Worm (Caenorhabditis elegans) whole organism, L2 larva: ENCODE results near the gene Y41D4A.6.

Source experiments
- C34F6.9 ChIP-seq: fragments of 150-350 bp; optimal IDR thresholded peaks from 2 replicates; lab custom pipeline; 2014; ENCODE audit warnings: missing biosample characterization, missing genetic modification characterization
- F13H6.1 ChIP-seq: sonication (generic microtip); optimal IDR thresholded peaks from 2 replicates; lab custom pipeline; 2016; ENCODE audit warnings: missing genetic modification characterization, missing compliant biosample characterization
- R02D3.7 ChIP-seq: fragments of 150-350 bp; optimal IDR thresholded peaks from 2 replicates; lab custom pipeline; 2014; ENCODE audit warnings: missing biosample characterization, missing genetic modification characterization
- alr-1 ChIP-seq: fragments of 150-350 bp; optimal IDR thresholded peaks from 2 replicates; lab custom pipeline; 2014; ENCODE audit warnings: missing biosample characterization, missing genetic modification characterization
- aly-2 ChIP-seq: fragments of 150-350 bp; optimal IDR thresholded peaks from 2 replicates; lab custom pipeline; 2014; ENCODE audit warnings: missing biosample characterization, missing genetic modification characterization
- blmp-1 ChIP-seq: sonication (generic microtip); optimal IDR thresholded peaks from 2 replicates; lab custom pipeline; 2017; ENCODE audit warnings: missing genetic modification characterization, mild to moderate bottlenecking, missing compliant biosample characterization, antibody characterized with exemption, moderate library complexity; ENCODE audit not compliant: insufficient read depth
- ceh-16 ChIP-seq: fragments of 150-350 bp; optimal IDR thresholded peaks from 2 replicates; lab custom pipeline; 2014; ENCODE audit warnings: missing biosample characterization, missing genetic modification characterization
- crh-2 ChIP-seq: sonication (generic microtip); optimal IDR thresholded peaks from 2 replicates; lab custom pipeline; 2017; ENCODE audit warnings: missing biosample characterization, missing genetic modification characterization
- dmd-4 ChIP-seq: sonication (generic microtip); optimal IDR thresholded peaks from 2 replicates; lab custom pipeline; 2017; ENCODE audit warnings: missing biosample characterization, missing genetic modification characterization
- egl-27 ChIP-seq: sonication (generic microtip); optimal IDR thresholded peaks from 3 replicates; lab custom pipeline; 2017; ENCODE audit warnings: missing biosample characterization, missing genetic modification reagents, missing genetic modification characterization
- elt-1 ChIP-seq: fragments of 150-350 bp; optimal IDR thresholded peaks from 2 replicates; lab custom pipeline; 2014; ENCODE audit warnings: missing biosample characterization, missing genetic modification characterization
- elt-3 ChIP-seq: sonication (generic microtip); optimal IDR thresholded peaks from 2 replicates; lab custom pipeline; 2017; ENCODE audit warnings: missing biosample characterization, missing genetic modification characterization
- fos-1 ChIP-seq: fragments of 150-350 bp; optimal IDR thresholded peaks from 2 replicates; lab custom pipeline; 2014; ENCODE audit warnings: missing biosample characterization, missing genetic modification characterization
- gmeb-1 ChIP-seq: fragments of 150-350 bp; optimal IDR thresholded peaks from 2 replicates; lab custom pipeline; 2014; ENCODE audit warnings: missing biosample characterization, missing genetic modification characterization
- lin-11 ChIP-seq: fragments of 150-350 bp; sonication (generic microtip); optimal IDR thresholded peaks from 2 replicates; lab custom pipeline; 2014; ENCODE audit warnings: missing biosample characterization, missing genetic modification characterization, inconsistent platforms, mixed read lengths
- lin-13 ChIP-seq: fragments of 150-350 bp; optimal IDR thresholded peaks from 2 replicates; lab custom pipeline; 2014; ENCODE audit warnings: missing biosample characterization, missing genetic modification reagents, missing genetic modification characterization
- lin-39 ChIP-seq: fragments of 150-350 bp; optimal IDR thresholded peaks from 2 replicates; lab custom pipeline; 2014; ENCODE audit warnings: missing biosample characterization, missing genetic modification reagents, missing genetic modification characterization
- lsy-2 ChIP-seq, 2 experiments: fragments of 150-350 bp in 1 of 2; sonication (generic microtip) in 1 of 2; optimal IDR thresholded peaks; 2 replicates each; lab custom pipeline; 2014 to 2017; ENCODE audit warnings: missing biosample characterization in 2 of 2, missing genetic modification characterization in 2 of 2
- mdl-1 ChIP-seq, 2 experiments: fragments of 150-350 bp in 1 of 2; sonication (generic microtip) in 1 of 2; optimal IDR thresholded peaks; 2 replicates each; lab custom pipeline; 2017; ENCODE audit warnings: missing biosample characterization in 2 of 2, missing genetic modification characterization in 2 of 2
- nhr-11 ChIP-seq: fragments of 150-350 bp; optimal IDR thresholded peaks from 2 replicates; lab custom pipeline; 2014; ENCODE audit warnings: missing biosample characterization, missing genetic modification characterization
- nhr-129 ChIP-seq: fragments of 150-350 bp; optimal IDR thresholded peaks from 2 replicates; lab custom pipeline; 2014; ENCODE audit warnings: missing biosample characterization, missing genetic modification characterization
- nhr-21 ChIP-seq: fragments of 150-350 bp; optimal IDR thresholded peaks from 2 replicates; lab custom pipeline; 2014; ENCODE audit warnings: missing biosample characterization, missing genetic modification characterization
- nhr-237 ChIP-seq: fragments of 150-350 bp; optimal IDR thresholded peaks from 2 replicates; lab custom pipeline; 2014; ENCODE audit warnings: missing biosample characterization, missing genetic modification characterization
- nhr-25 ChIP-seq: fragments of 150-350 bp; sonication (generic microtip); optimal IDR thresholded peaks from 3 replicates; lab custom pipeline; 2014; ENCODE audit warnings: missing biosample characterization, missing genetic modification characterization
- nhr-6 ChIP-seq: fragments of 150-350 bp; optimal IDR thresholded peaks from 2 replicates; lab custom pipeline; 2014; ENCODE audit warnings: missing biosample characterization, missing genetic modification characterization
- peb-1 ChIP-seq: fragments of 150-350 bp; optimal IDR thresholded peaks from 2 replicates; lab custom pipeline; 2014; ENCODE audit warnings: missing biosample characterization, missing genetic modification characterization
- skn-1 ChIP-seq: sonication (generic microtip); optimal IDR thresholded peaks from 2 replicates; lab custom pipeline; 2017; ENCODE audit warnings: missing biosample characterization, missing genetic modification characterization
- sma-3 ChIP-seq: sonication (generic microtip); optimal IDR thresholded peaks from 2 replicates; lab custom pipeline; 2016; ENCODE audit warnings: missing genetic modification reagents, missing genetic modification characterization, missing compliant biosample characterization
- sma-9 ChIP-seq, 2 experiments: fragments of 150-350 bp in 1 of 2; sonication (generic microtip) in 1 of 2; optimal IDR thresholded peaks; 2 replicates each; lab custom pipeline; 2014 to 2016; ENCODE audit warnings: missing genetic modification characterization in 2 of 2, mild to moderate bottlenecking in 1 of 2, missing biosample characterization in 1 of 2, missing compliant biosample characterization in 1 of 2, missing genetic modification reagents in 1 of 2, moderate library complexity in 1 of 2
- unc-39 ChIP-seq: fragments of 150-350 bp; optimal IDR thresholded peaks from 2 replicates; lab custom pipeline; 2014; ENCODE audit warnings: missing biosample characterization, missing genetic modification characterization
- unc-55 ChIP-seq: fragments of 150-350 bp; sonication (generic microtip); optimal IDR thresholded peaks from 3 replicates; lab custom pipeline; 2014; ENCODE audit warnings: missing biosample characterization, missing genetic modification reagents, missing genetic modification characterization
- unc-62 ChIP-seq: fragments of 150-350 bp; optimal IDR thresholded peaks from 2 replicates; lab custom pipeline; 2014; ENCODE audit warnings: missing biosample characterization, missing genetic modification reagents, missing genetic modification characterization
- ztf-11 ChIP-seq: sonication (generic microtip); optimal IDR thresholded peaks from 2 replicates; lab custom pipeline; 2017; ENCODE audit warnings: missing biosample characterization, missing genetic modification characterization
- ztf-4 ChIP-seq: fragments of 150-350 bp; optimal IDR thresholded peaks from 2 replicates; lab custom pipeline; 2014; ENCODE audit warnings: missing biosample characterization, missing genetic modification characterization

Y41D4A.6 gene

ce11 chrIV:1739366-1740104 lies 5.8 kb downstream of the Y41D4A.6 start:
- no peak for TF ChIP-seq egl-27
- no peak for TF ChIP-seq skn-1 (tag; lab: Kevin White, UChicago)
- TF ChIP-seq peb-1 (tag; lab: Kevin White, UChicago), result no peak
- TF ChIP-seq blmp-1, result no peak
- TF ChIP-seq sma-3 (GFP tag; lab: Kevin White, UChicago), result no peak
- no peak for TF ChIP-seq nhr-129 (tag; lab: Kevin White, UChicago)
- no peak for TF ChIP-seq nhr-237 (tag; lab: Kevin White, UChicago)
- no peak for TF ChIP-seq unc-62 (GFP tag; lab: Kevin White, UChicago)
- TF ChIP-seq nhr-11 (tag; lab: Kevin White, UChicago), result no peak
- no peak for TF ChIP-seq lin-13 (GFP tag; lab: Kevin White, UChicago)
- no peak for TF ChIP-seq ceh-16 (tag; lab: Kevin White, UChicago)
- no peak for TF ChIP-seq mdl-1 (tag; optimal IDR thresholded peaks at IDR 0.05; lab: Kevin White, UChicago)
- TF ChIP-seq R02D3.7 (tag; lab: Kevin White, UChicago), result no peak
- TF ChIP-seq elt-1 (tag; lab: Kevin White, UChicago), result no peak
- no peak for TF ChIP-seq alr-1

ce11 chrIV:1738892-1739291 lies 6.4 kb downstream of the Y41D4A.6 start:
- TF ChIP-seq lin-39 (no peak), sma-9 (GFP tag; optimal IDR thresholded peaks at IDR 0.05; lab: Kevin White, UChicago) (peak; percentile 2), sma-9 (tag; optimal IDR thresholded peaks at IDR 0.05; lab: Kevin White, UChicago) (no peak), C34F6.9 (peak; percentile 5), ztf-4 (peak; percentile 9)

- TF ChIP-seq nhr-6 (no peak), F13H6.1 (tag; lab: Kevin White, UChicago) (peak; percentile 18), unc-55 (GFP tag; lab: Kevin White, UChicago) (peak; percentile 67), lsy-2 (tag; optimal IDR thresholded peaks at IDR 0.05; lab: Kevin White, UChicago) (peak in 1 of 2 experiments; percentile 39), fos-1 (peak; percentile 73), crh-2 (peak; percentile 15), lin-13 (GFP tag; lab: Kevin White, UChicago) (peak; percentile 33), aly-2 (tag; lab: Kevin White, UChicago) (no peak), sma-3 (GFP tag; lab: Kevin White, UChicago) (peak; percentile 40), C34F6.9 (peak; percentile 38), nhr-25 (tag; lab: Kevin White, UChicago) (peak; percentile 46), nhr-21 (tag; lab: Kevin White, UChicago) (no peak), gmeb-1 (tag; lab: Kevin White, UChicago) (peak; percentile 87), lin-11 (peak; percentile 21)
These were observed 7.0 kb downstream of the Y41D4A.6 start for ce11 chrIV:1738324-1738730.

ce11 chrIV:1727538-1728072 lies 17.7 kb downstream of the Y41D4A.6 start:
- TF ChIP-seq crh-2, result no peak
- no peak for TF ChIP-seq ztf-11 (tag; lab: Kevin White, UChicago)
- no peak for TF ChIP-seq nhr-21 (tag; lab: Kevin White, UChicago)
- no peak for TF ChIP-seq dmd-4 (tag; lab: Kevin White, UChicago)
- no peak for TF ChIP-seq blmp-1
- no peak for TF ChIP-seq unc-39 (tag; lab: Kevin White, UChicago)
- no peak for TF ChIP-seq lin-13 (GFP tag; lab: Kevin White, UChicago)
- TF ChIP-seq unc-62 (GFP tag; lab: Kevin White, UChicago), result no peak
- no peak for TF ChIP-seq lin-39
- TF ChIP-seq R02D3.7 (tag; lab: Kevin White, UChicago), result no peak
- no peak for TF ChIP-seq elt-3 (tag; lab: Kevin White, UChicago)
- TF ChIP-seq sma-3 (GFP tag; lab: Kevin White, UChicago), result no peak
